Worm (Caenorhabditis elegans): Measurements from ENCODE around the gene his-35.

DNA sequence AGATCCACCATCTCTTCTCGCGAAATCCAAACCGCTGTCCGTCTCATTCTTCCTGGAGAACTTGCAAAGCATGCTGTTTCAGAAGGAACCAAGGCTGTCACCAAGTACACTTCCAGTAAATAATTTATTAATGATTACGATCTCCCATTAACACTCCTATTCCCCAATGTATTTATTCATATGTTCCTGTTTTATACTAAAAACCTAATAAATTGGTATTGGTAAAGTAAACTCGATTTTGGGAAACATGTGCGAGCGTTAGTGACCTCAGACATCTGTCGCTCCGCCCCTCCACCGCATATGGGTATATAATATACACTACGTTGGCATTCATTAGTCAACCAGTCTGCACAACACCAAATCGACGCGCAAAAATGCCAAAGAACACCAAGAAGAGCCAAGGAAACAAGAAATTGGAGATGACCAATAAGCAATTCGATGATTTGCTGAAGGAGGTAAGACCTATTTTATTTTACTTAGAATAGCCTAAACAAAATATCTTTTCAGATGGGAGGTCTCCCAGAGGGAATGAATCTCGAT, 1.0 kb upstream of the his-35 start, which contains the start of gene C50F4.6:
- no peak for TF ChIP-seq nhr-28 (tag; optimal IDR thresholded peaks at IDR 0.05)
- TF ChIP-seq ceh-82 (tag; optimal IDR thresholded peaks at IDR 0.05) = no peak
- TF ChIP-seq nhr-11 (tag; optimal IDR thresholded peaks at IDR 0.05) = no peak
- no peak for TF ChIP-seq dpl-1 (GFP tag; optimal IDR thresholded peaks at IDR 0.05)
- TF ChIP-seq ztf-11 (tag; optimal IDR thresholded peaks at IDR 0.05) = no peak
- no peak; the same call in 1 of the 2 replicates for TF ChIP-seq T26A8.4 (GFP tag; IDR thresholded peaks at IDR 0.05)
- TF ChIP-seq fkh-10 (GFP tag; optimal IDR thresholded peaks at IDR 0.05) = no peak
- no peak for TF ChIP-seq fos-1 (tag; optimal IDR thresholded peaks at IDR 0.05)
- no peak for TF ChIP-seq nhr-237 (tag; optimal IDR thresholded peaks at IDR 0.05)
- TF ChIP-seq nhr-25 (tag; optimal IDR thresholded peaks at IDR 0.05; ENCODE audit: borderline replicate concordance, insufficient read depth) = no peak
- TF ChIP-seq lin-15B (tag; optimal IDR thresholded peaks at IDR 0.05) = no peak
- TF ChIP-seq egl-27 (tag; optimal IDR thresholded peaks at IDR 0.05) = no peak
- no peak for TF ChIP-seq unc-62 (GFP tag; optimal IDR thresholded peaks at IDR 0.05 in 1 of 2)
- no peak for TF ChIP-seq unc-62 (tag; optimal IDR thresholded peaks at IDR 0.05)

All from whole organism, L4 larva.